Fruit fly (Drosophila melanogaster): ENCODE measurements around the gene CG33262.

Gene CG33262

DNA sequence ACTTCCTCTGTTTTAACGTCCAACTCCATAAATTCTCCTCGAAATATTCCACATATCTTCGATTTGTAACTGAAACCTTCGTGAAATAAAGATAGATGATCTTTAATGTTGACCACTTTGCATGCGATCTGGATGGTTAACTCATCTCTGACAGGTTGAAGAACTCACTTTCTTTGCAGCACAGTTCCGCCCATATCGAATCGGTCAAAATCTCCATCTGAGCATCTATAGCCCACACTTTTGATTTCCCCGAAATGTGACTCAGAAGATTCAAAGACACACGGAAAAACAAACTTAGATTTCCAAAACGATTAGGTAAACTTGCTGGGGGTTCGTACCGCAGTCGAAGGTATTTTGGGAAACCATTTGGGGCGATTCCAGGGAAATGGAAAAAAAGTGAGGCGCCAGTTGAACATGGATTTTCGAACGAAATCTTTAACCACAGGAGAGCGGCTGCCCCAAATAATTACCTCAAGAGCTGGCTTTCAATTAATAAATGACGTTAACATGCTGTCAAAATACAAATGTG, 27.7 kb upstream of the CG33262 start:
- TF ChIP-seq CG9948 (tag; optimal IDR thresholded peaks at IDR 0.05) (no peak), CG34367 (tag; optimal IDR thresholded peaks at IDR 0.05) (no peak), Pif1A (GFP tag; optimal IDR thresholded peaks at IDR 0.05) (no peak), fd96Ca (GFP tag; IDR thresholded peaks at IDR 0.05) (no peak), CG4496 (GFP tag; IDR thresholded peaks at IDR 0.05) (no peak), CG8159 (tag; optimal IDR thresholded peaks at IDR 0.05) (no peak), CG13204 (GFP tag; optimal IDR thresholded peaks at IDR 0.05) (no peak), CG12605 (GFP tag; IDR thresholded peaks at IDR 0.05) (no peak), CG17806 (tag; optimal IDR thresholded peaks at IDR 0.05) (no peak), CG8301 (tag; optimal IDR thresholded peaks at IDR 0.05) (no peak), D1 (tag; optimal IDR thresholded peaks at IDR 0.05) (no peak), Ets98B (GFP tag; IDR thresholded peaks at IDR 0.05) (no peak), CG15710 (tag; optimal IDR thresholded peaks at IDR 0.05) (no peak), CG10348 (GFP tag; IDR thresholded peaks at IDR 0.05) (no peak), gl (tag; optimal IDR thresholded peaks at IDR 0.05) (no peak), Snoo (tag; optimal IDR thresholded peaks at IDR 0.05) (no peak)

DNA sequence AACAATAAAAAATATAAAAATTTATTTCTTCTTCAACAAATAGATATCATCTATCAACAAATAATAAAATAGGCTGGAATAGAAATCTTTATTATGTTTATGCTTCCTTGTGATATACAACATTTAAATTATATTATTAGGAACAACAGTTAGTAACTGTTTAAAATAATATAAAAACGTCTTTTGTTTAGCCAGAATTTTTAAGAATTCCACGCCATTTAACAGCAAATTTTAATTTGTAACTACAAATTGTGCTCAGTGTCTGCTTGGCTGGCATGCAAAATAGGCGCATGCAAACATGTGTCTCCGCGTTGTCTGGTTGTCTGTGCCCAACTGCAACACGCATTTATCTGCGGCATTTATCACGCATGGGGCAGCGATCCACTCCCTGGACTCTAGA, 26.7 kb upstream of the CG33262 start:
- TF ChIP-seq CG13204 (GFP tag; optimal IDR thresholded peaks at IDR 0.05): peak; percentile 4
- peak; percentile 46 for TF ChIP-seq Pif1A (GFP tag; optimal IDR thresholded peaks at IDR 0.05)
- peak; percentile 82 for TF ChIP-seq D1 (tag; optimal IDR thresholded peaks at IDR 0.05)
- no peak for TF ChIP-seq rn (GFP tag; IDR thresholded peaks at IDR 0.05)
- TF ChIP-seq gl (tag; optimal IDR thresholded peaks at IDR 0.05): peak; percentile 32
- peak; percentile 81 for TF ChIP-seq CG14655 (GFP tag; optimal IDR thresholded peaks at IDR 0.05)
- no peak for TF ChIP-seq CG10348 (GFP tag; IDR thresholded peaks at IDR 0.05)
- peak; percentile 82 for TF ChIP-seq CG8159 (tag; optimal IDR thresholded peaks at IDR 0.05)
- TF ChIP-seq CG34367 (tag; optimal IDR thresholded peaks at IDR 0.05): peak; percentile 75
- TF ChIP-seq Pif1B (GFP tag; optimal IDR thresholded peaks at IDR 0.05): peak; percentile 52
- peak; percentile 38; the same call in 1 of the 2 replicates for TF ChIP-seq CG32121 (GFP tag; IDR thresholded peaks at IDR 0.05)
- TF ChIP-seq Ets98B (GFP tag; IDR thresholded peaks at IDR 0.05): no peak
- TF ChIP-seq Snoo (tag; optimal IDR thresholded peaks at IDR 0.05): no peak
- no peak for TF ChIP-seq EcR (GFP tag; optimal IDR thresholded peaks at IDR 0.05)
- peak; percentile 55; the same call in 1 of the 3 replicates for TF ChIP-seq CG4496 (GFP tag; IDR thresholded peaks at IDR 0.05)
- peak; percentile 81 for TF ChIP-seq CG9948 (tag; optimal IDR thresholded peaks at IDR 0.05)
- peak; percentile 73 for TF ChIP-seq CG17806 (tag; optimal IDR thresholded peaks at IDR 0.05)
- peak; percentile 75 for TF ChIP-seq CG15710 (tag; optimal IDR thresholded peaks at IDR 0.05)
- TF ChIP-seq CG8301 (tag; optimal IDR thresholded peaks at IDR 0.05): peak; percentile 60

DNA sequence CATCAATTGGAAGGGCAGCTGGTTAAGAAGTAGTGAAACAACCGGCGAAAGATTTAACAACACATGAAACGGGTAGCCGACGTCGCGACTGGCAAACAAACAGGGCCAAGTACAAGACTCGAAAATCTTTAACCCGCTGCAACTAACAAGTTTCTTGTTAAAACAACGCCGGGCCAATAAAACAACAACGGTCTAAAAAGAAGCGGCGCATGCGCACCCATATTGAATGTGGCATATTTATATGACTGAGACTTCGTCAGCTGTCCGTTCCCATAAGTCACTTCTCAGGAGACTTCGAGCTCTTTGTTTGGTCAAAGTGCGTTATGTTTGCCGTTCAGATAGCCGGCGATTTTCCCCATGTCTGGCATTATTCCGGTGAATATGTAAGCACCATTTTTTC, 24.6 kb upstream of the CG33262 start:
- TF ChIP-seq Pif1A (GFP tag; optimal IDR thresholded peaks at IDR 0.05) (no peak), D1 (tag; optimal IDR thresholded peaks at IDR 0.05) (no peak), CG13204 (GFP tag; optimal IDR thresholded peaks at IDR 0.05) (no peak), fd96Ca (GFP tag; IDR thresholded peaks at IDR 0.05) (no peak), CG4496 (GFP tag; IDR thresholded peaks at IDR 0.05) (no peak), Snoo (tag; optimal IDR thresholded peaks at IDR 0.05) (no peak), EcR (GFP tag; optimal IDR thresholded peaks at IDR 0.05) (no peak)

DNA sequence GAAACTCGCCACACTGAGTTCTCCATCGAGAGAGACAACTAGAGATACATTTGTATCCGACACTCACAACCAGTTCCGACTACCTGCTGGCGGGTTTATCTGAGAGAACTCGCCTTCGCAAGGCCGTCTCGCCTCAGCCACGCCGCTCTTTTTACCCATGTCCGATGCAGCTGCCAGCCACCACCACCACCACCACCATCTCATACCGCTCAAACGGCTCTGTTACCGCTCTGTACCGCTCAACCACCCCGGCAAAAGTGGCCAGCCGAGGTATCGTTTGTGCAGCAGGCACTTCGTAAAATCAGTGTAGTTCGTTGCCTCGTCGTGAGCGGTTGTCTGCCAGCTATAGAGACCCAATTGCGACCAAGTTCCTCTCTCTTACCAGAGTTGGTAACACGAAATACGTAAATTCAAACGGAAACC, 22.1 kb upstream of the CG33262 start, which contains the start of gene trn:
Gene trn (plus strand): TSS at position 302 of the 423 bp plus-strand sequence.
- TF ChIP-seq CG12605 (GFP tag; IDR thresholded peaks at IDR 0.05) (peak; percentile 51; the same call in 1 of the 2 replicates), CG10348 (GFP tag; IDR thresholded peaks at IDR 0.05) (no peak), CG14655 (GFP tag; optimal IDR thresholded peaks at IDR 0.05) (no peak), CG34367 (tag; optimal IDR thresholded peaks at IDR 0.05) (no peak), fd96Ca (GFP tag; IDR thresholded peaks at IDR 0.05) (peak; percentile 43; the same call in 2 of the 3 replicates), CG17806 (tag; optimal IDR thresholded peaks at IDR 0.05) (no peak), CG8159 (tag; optimal IDR thresholded peaks at IDR 0.05) (peak; percentile 8), Pif1B (GFP tag; optimal IDR thresholded peaks at IDR 0.05) (peak; percentile 24), Ets98B (GFP tag; IDR thresholded peaks at IDR 0.05) (peak; percentile 50; the same call in 1 of the 2 replicates), CG15710 (tag; optimal IDR thresholded peaks at IDR 0.05) (no peak), EcR (GFP tag; optimal IDR thresholded peaks at IDR 0.05) (peak; percentile 74), CG8301 (tag; optimal IDR thresholded peaks at IDR 0.05) (no peak), gl (tag; optimal IDR thresholded peaks at IDR 0.05) (peak; percentile 16), Snoo (tag; optimal IDR thresholded peaks at IDR 0.05) (no peak), CG9948 (tag; optimal IDR thresholded peaks at IDR 0.05) (no peak), D1 (tag; optimal IDR thresholded peaks at IDR 0.05) (no peak), CG4496 (GFP tag; IDR thresholded peaks at IDR 0.05) (peak; percentile 70; the same call in 2 of the 3 replicates), CG13204 (GFP tag; optimal IDR thresholded peaks at IDR 0.05) (peak; percentile 98), rn (GFP tag; IDR thresholded peaks at IDR 0.05) (no peak), CG32121 (GFP tag; IDR thresholded peaks at IDR 0.05) (no peak), Pif1A (GFP tag; optimal IDR thresholded peaks at IDR 0.05) (peak; percentile 29)

- TF ChIP-seq Ets98B (GFP tag; IDR thresholded peaks at IDR 0.05) (no peak), CG32121 (GFP tag; IDR thresholded peaks at IDR 0.05) (no peak), CG15710 (tag; optimal IDR thresholded peaks at IDR 0.05) (no peak), Pif1A (GFP tag; optimal IDR thresholded peaks at IDR 0.05) (no peak), CG13204 (GFP tag; optimal IDR thresholded peaks at IDR 0.05) (no peak), Snoo (tag; optimal IDR thresholded peaks at IDR 0.05) (no peak), gl (tag; optimal IDR thresholded peaks at IDR 0.05) (no peak), CG14655 (GFP tag; optimal IDR thresholded peaks at IDR 0.05) (no peak), CG10348 (GFP tag; IDR thresholded peaks at IDR 0.05) (no peak), EcR (GFP tag; optimal IDR thresholded peaks at IDR 0.05) (no peak), fd96Ca (GFP tag; IDR thresholded peaks at IDR 0.05) (no peak), CG8159 (tag; optimal IDR thresholded peaks at IDR 0.05) (no peak), rn (GFP tag; IDR thresholded peaks at IDR 0.05) (no peak), CG4496 (GFP tag; IDR thresholded peaks at IDR 0.05) (no peak), CG34367 (tag; optimal IDR thresholded peaks at IDR 0.05) (no peak), Pif1B (GFP tag; optimal IDR thresholded peaks at IDR 0.05) (no peak), CG17806 (tag; optimal IDR thresholded peaks at IDR 0.05) (no peak), CG9948 (tag; optimal IDR thresholded peaks at IDR 0.05) (no peak), CG12605 (GFP tag; IDR thresholded peaks at IDR 0.05) (no peak)
Measured at dm6 chr3L:13115102-13115501, 21.0 kb upstream of the CG33262 start.

All from whole organism, pupa.